Worm (Caenorhabditis elegans): ENCODE results near the gene mrp-6.

DNA sequence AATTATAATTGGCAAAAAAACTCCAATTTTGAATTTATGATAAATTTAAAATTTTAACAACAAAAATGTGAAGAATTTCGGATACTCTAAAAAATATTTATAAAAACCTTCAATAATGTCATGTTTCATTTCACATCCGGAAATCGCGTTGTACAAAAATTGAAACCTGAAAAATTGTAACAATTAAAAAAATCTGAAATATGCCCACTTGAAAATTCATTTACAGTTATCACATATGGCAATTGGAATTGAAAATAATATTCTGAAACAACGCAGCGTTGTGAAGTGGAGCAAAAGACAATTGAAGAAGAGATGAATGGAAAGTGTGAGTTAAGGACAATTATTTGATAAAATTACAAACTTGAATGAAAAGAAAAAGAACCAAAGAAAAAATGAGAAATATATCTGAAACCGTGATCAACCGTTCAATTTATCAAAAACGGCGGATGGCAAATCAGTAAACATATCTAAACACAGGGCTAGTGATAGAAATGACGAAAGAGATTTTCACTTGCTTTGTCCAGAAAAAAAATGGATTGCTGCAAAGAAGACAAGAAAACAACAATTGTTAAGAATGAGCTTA is 38.0 kb downstream of the mrp-6 start:
- no peak for TF ChIP-seq nhr-25 (tag; optimal IDR thresholded peaks at IDR 0.05)
- peak; percentile 16 for TF ChIP-seq nhr-43 (tag; optimal IDR thresholded peaks at IDR 0.05; ENCODE audit: poor library complexity, severe bottlenecking)
- no peak for TF ChIP-seq elt-3 (tag; optimal IDR thresholded peaks at IDR 0.05)
- no peak for TF ChIP-seq snpc-4 (tag; optimal IDR thresholded peaks at IDR 0.05)

Data from whole organism, L3 larva.